Fruit fly (Drosophila melanogaster): ENCODE measurements around the gene Drep4.

DNA sequence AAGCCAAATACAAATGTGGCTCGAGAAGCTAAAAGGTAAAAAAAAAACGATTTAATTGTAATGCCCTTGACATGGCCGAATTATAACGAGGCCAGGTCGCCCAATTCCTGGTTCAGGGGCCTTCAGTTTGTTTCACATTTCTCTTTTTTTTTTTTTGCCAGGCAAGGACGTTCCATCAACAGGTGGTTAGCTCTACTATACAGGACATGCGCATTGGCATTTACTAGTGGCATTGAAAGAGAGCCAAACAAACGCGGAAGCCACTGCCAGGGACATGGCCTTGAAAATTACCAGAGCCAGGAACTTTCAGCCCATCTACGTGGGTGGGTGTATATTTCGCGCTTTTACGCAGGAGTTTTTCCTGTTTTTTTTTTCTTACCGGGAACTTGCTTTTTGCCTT lies 471 bp downstream of the Drep4 start:
- TF ChIP-seq h (optimal IDR thresholded peaks at IDR 0.05) (no peak), psq (optimal IDR thresholded peaks at IDR 0.05) (no peak)
